Fruit fly (Drosophila melanogaster) whole organism, embryonic: ENCODE data around the gene Exo70.

Experiments
- Antp ChIP-seq: fragments of 200-800 bp; sonication (Bioruptor generic); optimal IDR thresholded peaks from 3 replicates; lab custom pipeline; 2016; ENCODE audit warnings: missing biosample characterization, missing genetic modification characterization
- Asciz ChIP-seq: fragments of 200-800 bp; sonication (Bioruptor generic); optimal IDR thresholded peaks from 2 replicates; lab custom pipeline; 2017; ENCODE audit warnings: missing biosample characterization, mild to moderate bottlenecking, missing genetic modification characterization, missing genetic modification reagents
- CG14050 ChIP-seq: fragments of 200-800 bp; sonication (Bioruptor generic); IDR thresholded peaks from 3 replicates; pipeline ENCODE4 v1.3.6; 2022; ENCODE audit warnings: missing biosample characterization, missing genetic modification characterization
- CG14860 ChIP-seq: fragments of 200-800 bp; sonication (Bioruptor generic); IDR thresholded peaks from 3 replicates; pipeline ENCODE4 v1.3.6; 2022; ENCODE audit warnings: missing biosample characterization, missing genetic modification characterization; ENCODE audit not compliant: partially characterized antibody
- CG14965 ChIP-seq: fragments of 200-800 bp; sonication (Bioruptor generic); optimal IDR thresholded peaks from 2 replicates; lab custom pipeline; 2016; ENCODE audit warnings: missing biosample characterization, missing genetic modification characterization, borderline replicate concordance
- CG1603 ChIP-seq: fragments of 200-800 bp; sonication (Bioruptor generic); optimal IDR thresholded peaks from 2 replicates; lab custom pipeline; 2019; ENCODE audit warnings: missing biosample characterization, mild to moderate bottlenecking, missing genetic modification characterization, moderate library complexity
- CG16863 ChIP-seq: fragments of 200-800 bp; sonication (Bioruptor generic); optimal IDR thresholded peaks from 3 replicates; lab custom pipeline; 2016; ENCODE audit warnings: missing biosample characterization, missing genetic modification characterization
- CG17802 ChIP-seq: fragments of 200-800 bp; sonication (Bioruptor generic); optimal IDR thresholded peaks from 2 replicates; lab custom pipeline; 2018; ENCODE audit warnings: missing biosample characterization, mild to moderate bottlenecking, missing genetic modification characterization, moderate library complexity
- CG31441 ChIP-seq: fragments of 200-800 bp; sonication (Bioruptor generic); IDR thresholded peaks from 2 replicates; pipeline ENCODE4 v1.3.6; 2022; ENCODE audit warnings: missing biosample characterization, missing genetic modification characterization
- CG4328 ChIP-seq: fragments of 200-800 bp; sonication (Bioruptor generic); optimal IDR thresholded peaks from 3 replicates; lab custom pipeline; 2017; ENCODE audit warnings: missing biosample characterization, missing genetic modification reagents, missing genetic modification characterization
- CG6654 ChIP-seq: fragments of 200-800 bp; sonication (Bioruptor generic); optimal IDR thresholded peaks from 2 replicates; lab custom pipeline; 2017; ENCODE audit warnings: missing biosample characterization, mild to moderate bottlenecking, missing genetic modification characterization
- CG6791 ChIP-seq: fragments of 200-800 bp; sonication (Bioruptor generic); IDR thresholded peaks from 3 replicates; pipeline ENCODE4 v1.3.6; 2022; ENCODE audit warnings: missing biosample characterization, missing genetic modification characterization; ENCODE audit not compliant: partially characterized antibody
- CG7357 ChIP-seq: fragments of 200-800 bp; sonication (Bioruptor generic); IDR thresholded peaks from 3 replicates; pipeline ENCODE4 v1.3.6; 2022; ENCODE audit warnings: missing biosample characterization, missing genetic modification characterization
- CG7745 ChIP-seq: fragments of 200-800 bp; sonication (Bioruptor generic); optimal IDR thresholded peaks from 2 replicates; lab custom pipeline; 2018; ENCODE audit warnings: missing biosample characterization, mild to moderate bottlenecking, missing genetic modification characterization, moderate library complexity
- CG8924 ChIP-seq: fragments of 200-800 bp; optimal IDR thresholded peaks from 3 replicates; lab custom pipeline; 2019; ENCODE audit warnings: missing biosample characterization, mild to moderate bottlenecking, missing genetic modification characterization, moderate library complexity
- CG9609 ChIP-seq: fragments of 200-800 bp; sonication (Bioruptor generic); optimal IDR thresholded peaks from 3 replicates; lab custom pipeline; 2016; ENCODE audit warnings: missing biosample characterization, missing genetic modification characterization
- Doc3 ChIP-seq: fragments of 200-800 bp; sonication (Bioruptor generic); IDR thresholded peaks from 3 replicates; pipeline ENCODE4 v1.3.6; 2022; ENCODE audit warnings: missing biosample characterization, missing genetic modification characterization; ENCODE audit not compliant: partially characterized antibody
- HLH4C ChIP-seq: fragments of 200-800 bp; sonication (Bioruptor generic); IDR thresholded peaks from 3 replicates; pipeline ENCODE4 v1.3.6; 2022; ENCODE audit warnings: missing biosample characterization, missing genetic modification characterization; ENCODE audit not compliant: partially characterized antibody
- Hr51 ChIP-seq, 2 experiments: fragments of 200-800 bp; sonication (Bioruptor generic); optimal IDR thresholded peaks; 2 replicates in 1 of 2; 3 replicates in 1 of 2; lab custom pipeline; 2016 to 2018; ENCODE audit warnings: missing biosample characterization in 2 of 2, missing genetic modification characterization in 2 of 2, mild to moderate bottlenecking in 1 of 2, moderate library complexity in 1 of 2
- Hr78 ChIP-seq, 2 experiments: fragments of 200-800 bp in 1 of 2; fragments of >200 bp in 1 of 2; sonication (Bioruptor generic) in 1 of 2; optimal IDR thresholded peaks; 2 replicates each; lab custom pipeline; 2017 to 2019; ENCODE audit warnings: missing biosample characterization in 2 of 2, missing genetic modification characterization in 2 of 2, mild to moderate bottlenecking in 1 of 2, moderate library complexity in 1 of 2
- MTF-1 ChIP-seq: fragments of 200-800 bp; sonication (Bioruptor generic); optimal IDR thresholded peaks from 2 replicates; lab custom pipeline; 2018; ENCODE audit warnings: missing biosample characterization, mild to moderate bottlenecking, missing genetic modification characterization, borderline replicate concordance
- Med ChIP-seq: fragments of 200-800 bp; sonication (Bioruptor generic); peaks from one replicate; lab custom pipeline; 2016; ENCODE audit warnings: missing biosample characterization, missing genetic modification characterization, mild to moderate bottlenecking, inconsistent platforms, moderate library complexity
- Mes4 ChIP-seq: fragments of 200-800 bp; sonication (Bioruptor generic); optimal IDR thresholded peaks from 2 replicates; lab custom pipeline; 2016; ENCODE audit warnings: missing biosample characterization, missing genetic modification characterization
- Nf-YA ChIP-seq: fragments of 200-800 bp; sonication (Bioruptor generic); IDR thresholded peaks from 2 replicates; pipeline ENCODE4 v1.3.6; 2022; ENCODE audit warnings: missing biosample characterization, missing genetic modification characterization
- Sry-β ChIP-seq: fragments of 200-800 bp; sonication (Bioruptor generic); optimal IDR thresholded peaks from 2 replicates; lab custom pipeline; 2018; ENCODE audit warnings: missing biosample characterization, mild to moderate bottlenecking, missing genetic modification characterization, moderate library complexity
- bsh ChIP-seq, 2 experiments: fragments of 200-800 bp; sonication (Bioruptor generic); optimal IDR thresholded peaks; 2 replicates each; lab custom pipeline; 2017 to 2018; ENCODE audit warnings: mild to moderate bottlenecking in 2 of 2, missing biosample characterization in 2 of 2, missing genetic modification characterization in 2 of 2, moderate library complexity in 1 of 2
- cas ChIP-seq: fragments of 200-800 bp; sonication (Bioruptor generic); IDR thresholded peaks from 2 replicates; pipeline ENCODE4 v1.3.6; 2022; ENCODE audit warnings: missing biosample characterization, missing genetic modification characterization
- chm ChIP-seq: fragments of 200-800 bp; sonication (Bioruptor generic); IDR thresholded peaks from 2 replicates; pipeline ENCODE4 v1.3.6; 2022; ENCODE audit warnings: missing biosample characterization, missing genetic modification characterization
- ci ChIP-seq: fragments of 200-800 bp; sonication (Bioruptor generic); IDR thresholded peaks from 3 replicates; pipeline ENCODE4 v1.3.6; 2022; ENCODE audit warnings: missing biosample characterization, missing genetic modification characterization
- dmrt11E ChIP-seq: fragments of 200-800 bp; sonication (Bioruptor generic); optimal IDR thresholded peaks from 3 replicates; lab custom pipeline; 2018; ENCODE audit warnings: missing biosample characterization, mild to moderate bottlenecking, missing genetic modification characterization, moderate library complexity
- dpn ChIP-seq, 2 experiments: fragments of 200-800 bp; sonication (Bioruptor generic); optimal IDR thresholded peaks; 3 replicates each; lab custom pipeline; 2016; ENCODE audit warnings: missing biosample characterization in 2 of 2, missing genetic modification characterization in 2 of 2
- en ChIP-seq: fragments of 200-800 bp; sonication (Bioruptor generic); optimal IDR thresholded peaks from 2 replicates; lab custom pipeline; 2016; ENCODE audit warnings: missing biosample characterization, missing genetic modification characterization
- ewg ChIP-seq: fragments of 200-800 bp; sonication (Bioruptor generic); optimal IDR thresholded peaks from 3 replicates; lab custom pipeline; 2017; ENCODE audit warnings: mild to moderate bottlenecking, missing biosample characterization, missing genetic modification reagents, missing genetic modification characterization
- h ChIP-seq: fragments of >200 bp; optimal IDR thresholded peaks from 2 replicates; lab custom pipeline; 2017
- hbn ChIP-seq: fragments of 200-800 bp; sonication (Bioruptor generic); IDR thresholded peaks from 2 replicates; pipeline ENCODE4 v1.3.6; 2022; ENCODE audit warnings: missing biosample characterization, missing genetic modification characterization; ENCODE audit not compliant: partially characterized antibody
- kah ChIP-seq: fragments of 200-800 bp; sonication (Bioruptor generic); optimal IDR thresholded peaks from 2 replicates; lab custom pipeline; 2018; ENCODE audit warnings: missing biosample characterization, mild to moderate bottlenecking, missing genetic modification characterization
- knrl ChIP-seq: fragments of 200-800 bp; sonication (Bioruptor generic); IDR thresholded peaks from 3 replicates; pipeline ENCODE4 v1.3.6; 2022; ENCODE audit warnings: missing biosample characterization, missing genetic modification characterization; ENCODE audit not compliant: partially characterized antibody
- nmo ChIP-seq: fragments of 200-800 bp; sonication (Bioruptor generic); optimal IDR thresholded peaks from 2 replicates; lab custom pipeline; 2018; ENCODE audit warnings: missing biosample characterization, mild to moderate bottlenecking, missing genetic modification characterization, moderate library complexity
- pho ChIP-seq: fragments of 200-800 bp; sonication (Bioruptor generic); optimal IDR thresholded peaks from 2 replicates; lab custom pipeline; 2016; ENCODE audit warnings: missing biosample characterization, missing genetic modification characterization
- pum ChIP-seq: fragments of 200-800 bp; sonication (Bioruptor generic); optimal IDR thresholded peaks from 2 replicates; lab custom pipeline; 2016; ENCODE audit warnings: missing biosample characterization, missing genetic modification characterization
- sens ChIP-seq: fragments of 200-800 bp; sonication (Bioruptor generic); peaks from one replicate; lab custom pipeline; 2016; ENCODE audit warnings: missing biosample characterization, missing genetic modification characterization
- slp2 ChIP-seq: fragments of 200-800 bp; sonication (Bioruptor generic); optimal IDR thresholded peaks from 2 replicates; lab custom pipeline; 2016; ENCODE audit warnings: missing biosample characterization, missing genetic modification characterization
- sr ChIP-seq: fragments of 200-800 bp; sonication (Bioruptor generic); IDR thresholded peaks from 3 replicates; pipeline ENCODE4 v1.3.6; 2022; ENCODE audit warnings: missing biosample characterization, missing genetic modification characterization
- toy ChIP-seq: fragments of 200-800 bp; sonication (Bioruptor generic); IDR thresholded peaks from 2 replicates; pipeline ENCODE4 v1.3.6; 2022; ENCODE audit warnings: missing biosample characterization, missing genetic modification characterization
- trem ChIP-seq: fragments of 200-800 bp; optimal IDR thresholded peaks from 3 replicates; lab custom pipeline; 2019; ENCODE audit warnings: missing biosample characterization, mild to moderate bottlenecking, missing genetic modification characterization, moderate library complexity
- tup ChIP-seq: fragments of 200-800 bp; sonication (Bioruptor generic); optimal IDR thresholded peaks from 2 replicates; lab custom pipeline; 2016; ENCODE audit warnings: missing biosample characterization, mild to moderate bottlenecking, missing genetic modification characterization, moderate library complexity
- vfl ChIP-seq: fragments of 200-800 bp; sonication (Bioruptor generic); optimal IDR thresholded peaks from 2 replicates; lab custom pipeline; 2016; ENCODE audit warnings: missing biosample characterization, missing genetic modification characterization
- vvl ChIP-seq: fragments of 200-800 bp; sonication (Bioruptor generic); IDR thresholded peaks from 2 replicates; pipeline ENCODE4 v1.3.6; 2022; ENCODE audit warnings: missing biosample characterization, missing genetic modification characterization
- zfh1 ChIP-seq: fragments of 200-800 bp; sonication (Bioruptor generic); IDR thresholded peaks from 3 replicates; pipeline ENCODE4 v1.3.6; 2022; ENCODE audit warnings: missing biosample characterization, missing genetic modification characterization

Exo70 gene

DNA sequence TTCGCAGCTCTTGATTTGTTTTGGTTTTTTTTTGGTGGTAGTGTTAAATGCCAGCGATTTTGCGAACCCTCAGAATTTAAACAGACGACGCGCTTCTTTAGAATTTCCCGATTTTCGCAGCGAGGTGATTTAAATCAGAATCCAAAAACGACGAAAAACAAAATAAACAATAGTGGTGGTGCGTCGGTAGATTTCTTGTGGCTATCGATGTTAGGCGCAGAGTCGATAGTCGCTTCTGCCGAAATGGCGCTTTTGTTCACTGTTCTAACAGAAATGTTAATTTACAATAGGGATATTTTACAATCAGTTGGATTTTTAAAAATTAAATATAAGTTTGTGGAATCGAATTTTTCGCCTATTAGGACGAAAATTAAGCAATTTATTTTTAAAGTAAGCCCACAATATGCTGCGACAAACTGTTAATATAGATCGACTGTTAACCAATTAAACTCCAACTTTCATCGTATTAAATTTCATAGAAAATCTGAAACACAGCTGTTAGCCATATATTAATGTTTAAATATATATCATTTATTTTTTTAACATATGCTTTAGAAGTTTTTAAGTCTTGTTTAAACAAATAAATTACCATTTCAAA lies 37.6 kb downstream of the Exo70 start, which contains the start of gene CG6983 (continued):
- TF ChIP-seq Nf-YA (GFP tag; lab: Robert Waterston, UW) (no peak), CG4328 (GFP tag; lab: Kevin White, UChicago) (no peak), CG14860 (GFP tag; lab: Robert Waterston, UW) (no peak), CG6791 (peak; percentile 88), nmo (GFP tag; lab: Kevin White, UChicago) (no peak), pum (GFP tag; lab: Kevin White, UChicago) (no peak), toy (GFP tag; lab: Robert Waterston, UW) (no peak), HLH4C (GFP tag; lab: Robert Waterston, UW) (peak; percentile 76), Mes4 (GFP tag; lab: Kevin White, UChicago) (no peak), vfl (GFP tag; lab: Kevin White, UChicago) (no peak), CG7745 (tag; lab: Kevin White, UChicago) (no peak), tup (GFP tag; lab: Kevin White, UChicago) (no peak), Doc3 (GFP tag; lab: Robert Waterston, UW) (peak; percentile 61), Asciz (GFP tag; lab: Kevin White, UChicago) (no peak), Med (peak; percentile 74), trem (tag; lab: Kevin White, UChicago) (peak; percentile 18), slp2 (GFP tag; lab: Kevin White, UChicago) (no peak), CG17802 (tag; lab: Kevin White, UChicago) (no peak), CG1603 (tag; lab: Kevin White, UChicago) (peak; percentile 69), knrl (GFP tag; lab: Robert Waterston, UW) (peak; percentile 76), h (lab: Kevin White, UChicago) (no peak), dmrt11E (tag; lab: Kevin White, UChicago) (no peak), CG8924 (tag; lab: Kevin White, UChicago) (peak; percentile 1), CG7357 (GFP tag; lab: Robert Waterston, UW) (no peak), Sry-β (no peak), ci (GFP tag; lab: Robert Waterston, UW) (peak; percentile 77; the same call in 2 of the 3 replicates), cas (peak; percentile 9; the same call in 1 of the 2 replicates), chm (peak; percentile 47; the same call in 1 of the 2 replicates), sens (GFP tag; lab: Kevin White, UChicago) (peak; percentile 89), CG9609 (GFP tag; lab: Kevin White, UChicago) (no peak), Antp (no peak), ewg (peak; percentile 8), dpn (GFP tag; optimal IDR thresholded peaks at IDR 0.05; lab: Kevin White, UChicago) (peak in 1 of 2 experiments; percentile 0), en (GFP tag; lab: Kevin White, UChicago) (no peak), sr (GFP tag; lab: Robert Waterston, UW) (no peak), CG31441 (GFP tag; lab: Robert Waterston, UW) (peak; percentile 24; the same call in 1 of the 2 replicates), MTF-1 (no peak), CG16863 (no peak), vvl (GFP tag; lab: Robert Waterston, UW) (0 out of 2 replicates have a peak, but pooled peaks have one; percentile 6), pho (GFP tag; lab: Kevin White, UChicago) (no peak), bsh (GFP tag; optimal IDR thresholded peaks at IDR 0.05; lab: Kevin White, UChicago) (no peak), hbn (GFP tag; lab: Robert Waterston, UW) (peak; percentile 71), Hr51 (GFP tag; optimal IDR thresholded peaks at IDR 0.05; lab: Kevin White, UChicago) (no peak), kah (GFP tag; lab: Kevin White, UChicago) (no peak), CG14050 (GFP tag; lab: Robert Waterston, UW) (no peak), Hr78 (GFP tag; optimal IDR thresholded peaks at IDR 0.05; lab: Kevin White, UChicago) (no peak), zfh1 (GFP tag; lab: Robert Waterston, UW) (0 out of 3 replicates have a peak, but pooled peaks have one; percentile 11), CG14965 (GFP tag; lab: Kevin White, UChicago) (no peak), CG6654 (GFP tag; lab: Kevin White, UChicago) (no peak)
